Fruit fly (Drosophila melanogaster): ENCODE measurements around the gene CG6310.

Gene CG6310

DNA sequence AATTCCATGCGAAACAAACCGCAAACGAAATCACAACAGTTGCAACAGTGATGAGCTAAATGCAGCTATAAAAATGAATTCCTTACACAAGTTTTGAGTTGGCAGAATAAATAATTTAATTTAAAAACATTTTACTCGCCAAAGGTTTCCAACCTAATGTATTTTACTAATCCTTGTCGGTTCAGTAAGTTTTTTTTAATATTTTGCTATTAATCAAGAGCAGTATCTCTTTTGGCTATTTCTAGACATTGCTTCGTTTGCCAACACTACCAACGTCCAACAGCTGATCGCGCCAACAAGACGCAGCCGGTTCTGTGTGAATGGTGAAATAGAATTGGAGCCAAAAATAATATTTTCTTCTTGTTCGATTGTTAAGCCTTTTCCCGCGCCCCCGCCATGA lies 5.0 kb downstream of the CG6310 start, which contains the start of the genes CG32075, CG45101 and SuUR (continued):
- TF ChIP-seq oc (tag; optimal IDR thresholded peaks at IDR 0.05) (peak; percentile 57), CG5953 (GFP tag; IDR thresholded peaks at IDR 0.05) (peak; percentile 62), Med (GFP tag) (peak; percentile 99), H2.0 (GFP tag; IDR thresholded peaks at IDR 0.05) (peak; percentile 90), Hr3 (GFP tag; optimal IDR thresholded peaks at IDR 0.05) (peak; percentile 90), CG7928 (GFP tag; optimal IDR thresholded peaks at IDR 0.05) (peak; percentile 41), pum (GFP tag; optimal IDR thresholded peaks at IDR 0.05) (peak; percentile 87), CG10654 (GFP tag; optimal IDR thresholded peaks at IDR 0.05) (peak; percentile 67), lmd (GFP tag; IDR thresholded peaks at IDR 0.05) (peak; percentile 88), Sry-δ (GFP tag; optimal IDR thresholded peaks at IDR 0.05) (peak; percentile 63), CG10431 (GFP tag; optimal IDR thresholded peaks at IDR 0.05) (peak; percentile 48), zen (tag; optimal IDR thresholded peaks at IDR 0.05) (peak; percentile 83), run (tag; optimal IDR thresholded peaks at IDR 0.05) (peak; percentile 80), her (GFP tag; optimal IDR thresholded peaks at IDR 0.05) (peak; percentile 68), CG12104 (GFP tag; optimal IDR thresholded peaks at IDR 0.05) (peak; percentile 73), H15 (GFP tag; IDR thresholded peaks at IDR 0.05) (peak; percentile 81), nerfin-1 (tag; optimal IDR thresholded peaks at IDR 0.05) (peak; percentile 77), CG14710 (tag; optimal IDR thresholded peaks at IDR 0.05) (peak; percentile 63), Ets65A (GFP tag) (peak; percentile 99), CG14860 (GFP tag; IDR thresholded peaks at IDR 0.05; ENCODE audit: partially characterized antibody) (no peak), CG1792 (GFP tag; optimal IDR thresholded peaks at IDR 0.05) (peak; percentile 69), CG12299 (tag; optimal IDR thresholded peaks at IDR 0.05) (peak; percentile 61), CG10321 (GFP tag; IDR thresholded peaks at IDR 0.05) (no peak), vvl (GFP tag; IDR thresholded peaks at IDR 0.05) (peak; percentile 91), Dip2 (GFP tag; IDR thresholded peaks at IDR 0.05) (no peak), unpg (GFP tag; optimal IDR thresholded peaks at IDR 0.05) (peak; percentile 82), Drgx (GFP tag; IDR thresholded peaks at IDR 0.05) (peak; percentile 82), bcd (GFP tag; optimal IDR thresholded peaks at IDR 0.05) (peak; percentile 81), rib (GFP tag; IDR thresholded peaks at IDR 0.05) (peak; percentile 74), CG11696 (GFP tag; IDR thresholded peaks at IDR 0.05) (peak; percentile 41; the same call in 1 of the 2 replicates), fu2 (GFP tag; optimal IDR thresholded peaks at IDR 0.05) (peak; percentile 85), cato (GFP tag; optimal IDR thresholded peaks at IDR 0.05; ENCODE audit: borderline replicate concordance) (peak; percentile 85), Dll (GFP tag; IDR thresholded peaks at IDR 0.05; ENCODE audit: partially characterized antibody) (no peak), CG8281 (tag; optimal IDR thresholded peaks at IDR 0.05) (peak; percentile 38), onecut (GFP tag; IDR thresholded peaks at IDR 0.05) (peak; percentile 34; the same call in 1 of the 2 replicates), ranshi (GFP tag; IDR thresholded peaks at IDR 0.05) (peak; percentile 86), stwl (tag; optimal IDR thresholded peaks at IDR 0.05) (peak; percentile 61), CG7745 (tag; optimal IDR thresholded peaks at IDR 0.05) (no peak), zfh2 (GFP tag; optimal IDR thresholded peaks at IDR 0.05) (peak; percentile 94), MTF-1 (GFP tag; optimal IDR thresholded peaks at IDR 0.05; ENCODE audit: borderline replicate concordance) (no peak), sqz (GFP tag; optimal IDR thresholded peaks at IDR 0.05) (peak; percentile 18), Sox100B (GFP tag; optimal IDR thresholded peaks at IDR 0.05) (peak; percentile 77), Rx (GFP tag; IDR thresholded peaks at IDR 0.05) (peak; percentile 77), CG2120 (GFP tag; optimal IDR thresholded peaks at IDR 0.05) (peak; percentile 96), Six4 (GFP tag; optimal IDR thresholded peaks at IDR 0.05) (peak; percentile 83), CG9797 (GFP tag; optimal IDR thresholded peaks at IDR 0.05) (peak; percentile 23), croc (GFP tag; conservative IDR thresholded peaks at IDR 0.05) (peak; percentile 74), Pdp1 (GFP tag; optimal IDR thresholded peaks at IDR 0.05) (peak; percentile 87 to 90), ab (GFP tag; optimal IDR thresholded peaks at IDR 0.05) (peak; percentile 88), CG2202 (tag; optimal IDR thresholded peaks at IDR 0.05) (peak; percentile 59), danr (GFP tag; IDR thresholded peaks at IDR 0.05) (0 out of 2 replicates have a peak, but pooled peaks have one; percentile 33)
